Worm (Caenorhabditis elegans): Measurements from ENCODE around the gene nlp-46.

Gene nlp-46

DNA sequence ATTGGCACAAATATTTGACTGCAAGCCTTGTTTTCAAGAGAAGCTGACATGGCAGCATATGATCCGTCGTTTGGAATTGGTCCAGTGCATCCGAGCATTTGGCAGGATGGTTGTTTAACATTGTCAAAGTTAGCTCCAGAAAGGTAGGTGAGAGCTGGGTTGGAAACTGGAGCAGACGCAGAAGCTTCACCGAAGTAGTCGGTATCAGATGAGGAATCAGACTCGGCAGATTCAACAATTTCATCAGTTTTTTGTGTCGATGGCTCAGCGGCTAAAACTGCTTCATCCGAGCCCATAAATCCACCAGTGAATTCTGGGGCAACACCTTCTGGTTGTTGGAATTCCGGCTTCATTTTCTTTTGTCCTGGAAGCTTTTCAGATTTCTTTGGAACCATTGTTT, 43.5 kb upstream of the nlp-46 start:
- no peak for TF ChIP-seq elt-1 (tag; optimal IDR thresholded peaks at IDR 0.05; ENCODE audit: borderline replicate concordance, insufficient read depth)
- TF ChIP-seq nhr-28 (tag; optimal IDR thresholded peaks at IDR 0.05) = no peak
- no peak for TF ChIP-seq nhr-76 (tag; optimal IDR thresholded peaks at IDR 0.05)
- no peak for TF ChIP-seq mep-1 (tag; optimal IDR thresholded peaks at IDR 0.05)
- no peak for TF ChIP-seq ces-1 (GFP tag; optimal IDR thresholded peaks at IDR 0.05)
- no peak for TF ChIP-seq ceh-43 (GFP tag; optimal IDR thresholded peaks at IDR 0.05)

DNA sequence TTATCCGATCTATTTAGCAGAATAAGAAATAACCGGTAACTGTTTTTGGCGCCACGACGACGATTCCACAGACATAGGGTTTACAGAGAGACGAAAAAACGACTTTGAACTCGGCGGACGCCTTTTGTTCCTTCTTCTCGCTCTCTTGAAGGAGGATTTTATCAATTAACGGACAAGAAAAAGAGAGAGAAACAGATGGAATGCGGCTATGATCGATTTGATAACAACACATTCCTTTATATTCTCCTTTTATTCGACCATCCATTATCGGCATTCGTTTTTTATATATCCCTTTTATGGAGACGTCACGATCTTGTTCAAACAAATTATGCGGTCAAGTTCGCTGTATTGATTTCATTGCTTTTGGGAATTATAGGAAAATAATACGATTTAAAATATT, 42.7 kb upstream of the nlp-46 start:
- TF ChIP-seq mab-5 (tag; optimal IDR thresholded peaks at IDR 0.05) = no peak
- TF ChIP-seq nhr-76 (tag; optimal IDR thresholded peaks at IDR 0.05) = no peak
- TF ChIP-seq ham-2 (GFP tag; optimal IDR thresholded peaks at IDR 0.05) = no peak
- TF ChIP-seq drap-1 (GFP tag; optimal IDR thresholded peaks at IDR 0.05) = no peak
- no peak for TF ChIP-seq lin-13 (tag; optimal IDR thresholded peaks at IDR 0.05)
- no peak for TF ChIP-seq M03D4.4 (tag; optimal IDR thresholded peaks at IDR 0.05)
- no peak for TF ChIP-seq nhr-2 (tag; optimal IDR thresholded peaks at IDR 0.05)
- TF ChIP-seq tbx-8 (GFP tag; optimal IDR thresholded peaks at IDR 0.05) = no peak
- TF ChIP-seq bed-3 (GFP tag; optimal IDR thresholded peaks at IDR 0.05) = no peak
- TF ChIP-seq ztf-11 (tag; optimal IDR thresholded peaks at IDR 0.05) = no peak
- no peak for TF ChIP-seq nhr-12 (tag; optimal IDR thresholded peaks at IDR 0.05)
- no peak for TF ChIP-seq nhr-237 (tag; optimal IDR thresholded peaks at IDR 0.05)
- TF ChIP-seq unc-120 (tag; optimal IDR thresholded peaks at IDR 0.05; ENCODE audit: poor library complexity, severe bottlenecking) = no peak
- TF ChIP-seq snpc-4 (tag; optimal IDR thresholded peaks at IDR 0.05) = no peak
- TF ChIP-seq elt-3 (tag; optimal IDR thresholded peaks at IDR 0.05) = no peak
- no peak for TF ChIP-seq hlh-1 (tag; optimal IDR thresholded peaks at IDR 0.05)
- no peak for TF ChIP-seq cnd-1 (tag; optimal IDR thresholded peaks at IDR 0.05)
- no peak for TF ChIP-seq ceh-43 (GFP tag; optimal IDR thresholded peaks at IDR 0.05)
- no peak for TF ChIP-seq sptf-1 (tag; optimal IDR thresholded peaks at IDR 0.05)
- TF ChIP-seq ceh-39 (tag; optimal IDR thresholded peaks at IDR 0.05) = no peak

DNA sequence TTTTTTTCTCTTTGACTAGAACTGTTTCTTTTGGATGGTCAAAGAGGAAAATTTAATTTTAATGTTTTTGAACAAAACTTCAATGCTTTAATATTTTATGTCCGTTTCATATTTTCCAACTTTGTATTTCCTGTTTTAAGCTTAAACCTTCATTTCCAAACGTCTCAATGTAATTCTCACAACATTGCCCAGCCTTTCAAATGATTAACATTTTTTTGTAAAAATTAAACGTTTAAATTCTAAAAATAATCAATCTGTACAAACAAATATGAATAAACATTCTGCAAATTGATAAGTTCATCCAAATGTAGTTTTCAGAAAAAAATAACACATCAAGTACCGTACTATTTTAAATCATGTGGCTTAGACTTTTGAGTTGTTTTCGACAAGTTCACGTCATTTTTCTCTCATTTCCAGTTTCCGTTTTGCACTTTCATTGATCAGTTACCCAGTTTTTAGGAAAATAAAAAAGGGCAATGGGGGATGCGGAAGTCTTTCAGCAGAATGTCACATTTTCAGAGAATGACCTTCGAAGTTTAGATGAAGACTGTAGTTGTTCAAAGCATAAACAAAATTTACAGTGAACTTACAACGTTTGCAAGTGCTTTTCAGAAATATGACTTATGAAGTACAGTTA, 36.7 kb upstream of the nlp-46 start:
- TF ChIP-seq ces-1 (GFP tag; optimal IDR thresholded peaks at IDR 0.05) (no peak), lsy-2 (tag; optimal IDR thresholded peaks at IDR 0.05) (no peak), elt-1 (tag; optimal IDR thresholded peaks at IDR 0.05; ENCODE audit: borderline replicate concordance, insufficient read depth) (no peak), drap-1 (GFP tag; optimal IDR thresholded peaks at IDR 0.05) (no peak), snpc-4 (tag; optimal IDR thresholded peaks at IDR 0.05) (no peak), ztf-11 (tag; optimal IDR thresholded peaks at IDR 0.05) (no peak), nhr-2 (tag; optimal IDR thresholded peaks at IDR 0.05) (no peak), unc-39 (tag; optimal IDR thresholded peaks at IDR 0.05) (no peak), unc-62 (GFP tag; optimal IDR thresholded peaks at IDR 0.05) (no peak), bed-3 (GFP tag; optimal IDR thresholded peaks at IDR 0.05) (no peak), zip-8 (tag; optimal IDR thresholded peaks at IDR 0.05) (no peak), nhr-237 (tag; optimal IDR thresholded peaks at IDR 0.05) (no peak), flh-1 (GFP tag; optimal IDR thresholded peaks at IDR 0.05) (no peak), unc-120 (tag; optimal IDR thresholded peaks at IDR 0.05; ENCODE audit: poor library complexity, severe bottlenecking) (no peak)

DNA sequence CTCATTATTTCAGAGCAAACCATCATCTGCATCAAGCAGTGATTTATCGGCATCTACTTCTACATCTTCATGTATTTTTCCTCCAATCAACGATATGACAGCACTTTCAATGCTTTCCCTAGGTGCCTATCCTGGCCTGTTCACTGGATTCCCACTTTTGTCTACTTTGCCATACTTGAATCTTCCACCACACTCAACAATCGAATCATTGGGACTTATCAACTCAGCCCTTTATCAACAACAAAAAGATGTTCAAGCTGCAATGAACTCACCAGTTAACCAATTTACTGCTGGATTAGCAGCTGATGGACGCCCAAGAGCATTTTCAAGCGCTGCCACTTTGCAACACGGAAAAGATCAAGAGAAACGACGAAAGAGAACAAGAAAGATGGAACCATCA, 35.1 kb upstream of the nlp-46 start:
- TF ChIP-seq unc-120 (tag; optimal IDR thresholded peaks at IDR 0.05; ENCODE audit: poor library complexity, severe bottlenecking) (no peak), zip-8 (tag; optimal IDR thresholded peaks at IDR 0.05) (no peak), lin-13 (tag; optimal IDR thresholded peaks at IDR 0.05) (no peak), ztf-11 (tag; optimal IDR thresholded peaks at IDR 0.05) (no peak), ham-2 (GFP tag; optimal IDR thresholded peaks at IDR 0.05) (no peak), nhr-237 (tag; optimal IDR thresholded peaks at IDR 0.05) (no peak), drap-1 (GFP tag; optimal IDR thresholded peaks at IDR 0.05) (no peak), mab-5 (tag; optimal IDR thresholded peaks at IDR 0.05) (no peak), lin-32 (GFP tag; optimal IDR thresholded peaks at IDR 0.05) (no peak), ceh-83 (GFP tag; optimal IDR thresholded peaks at IDR 0.05) (no peak), ceh-43 (GFP tag; optimal IDR thresholded peaks at IDR 0.05) (no peak), hlh-1 (tag; optimal IDR thresholded peaks at IDR 0.05) (no peak), snpc-4 (tag; optimal IDR thresholded peaks at IDR 0.05) (no peak)

DNA sequence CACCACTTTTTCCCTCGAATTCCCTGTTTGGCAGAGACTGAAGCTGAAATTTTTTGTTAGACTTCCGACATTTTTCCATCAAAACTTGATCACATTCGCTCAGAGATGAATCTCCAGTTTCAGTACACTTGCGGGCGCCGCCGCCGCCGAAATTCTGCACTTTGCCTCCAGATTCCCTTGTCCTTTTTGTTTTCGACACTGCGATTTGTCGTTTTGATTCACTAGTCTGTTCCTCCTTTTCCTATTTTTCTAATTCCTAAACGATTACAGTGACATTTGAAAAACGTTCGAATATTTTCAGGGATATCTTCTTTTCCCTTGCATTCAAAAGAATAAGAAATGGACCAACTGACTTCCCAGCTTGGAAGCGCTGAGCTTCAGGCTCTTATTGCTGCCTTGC, 34.7 kb upstream of the nlp-46 start, which contains the start of gene F45D3.2:
F45D3.2 (plus strand) TSS at position 301 of the 400 bp plus-strand sequence.
- TF ChIP-seq lsy-2 (tag; optimal IDR thresholded peaks at IDR 0.05) (no peak), zip-8 (tag; optimal IDR thresholded peaks at IDR 0.05) (no peak), sptf-1 (tag; optimal IDR thresholded peaks at IDR 0.05) (no peak), ztf-11 (tag; optimal IDR thresholded peaks at IDR 0.05) (no peak), nhr-12 (tag; optimal IDR thresholded peaks at IDR 0.05) (no peak), tbx-8 (GFP tag; optimal IDR thresholded peaks at IDR 0.05) (no peak), elt-1 (tag; optimal IDR thresholded peaks at IDR 0.05; ENCODE audit: borderline replicate concordance, insufficient read depth) (no peak), cnd-1 (tag; optimal IDR thresholded peaks at IDR 0.05) (no peak), elt-3 (tag; optimal IDR thresholded peaks at IDR 0.05) (no peak), lin-13 (tag; optimal IDR thresholded peaks at IDR 0.05) (no peak), hlh-1 (tag; optimal IDR thresholded peaks at IDR 0.05) (no peak), ham-2 (GFP tag; optimal IDR thresholded peaks at IDR 0.05) (no peak), snpc-4 (tag; optimal IDR thresholded peaks at IDR 0.05) (no peak), ceh-83 (GFP tag; optimal IDR thresholded peaks at IDR 0.05) (no peak), unc-39 (tag; optimal IDR thresholded peaks at IDR 0.05) (no peak), lin-32 (GFP tag; optimal IDR thresholded peaks at IDR 0.05) (no peak), bed-3 (GFP tag; optimal IDR thresholded peaks at IDR 0.05) (no peak), unc-120 (tag; optimal IDR thresholded peaks at IDR 0.05; ENCODE audit: poor library complexity, severe bottlenecking) (no peak)

Measured in whole organism, mixed stage, embryonic.